Fruit fly (Drosophila melanogaster) whole organism, prepupa: ENCODE data around the gene CG10171.

Experiments
- Blimp-1 ChIP-seq: fragments of 200-800 bp; sonication (Bioruptor generic); optimal IDR thresholded peaks from 3 replicates; lab custom pipeline; 2017; ENCODE audit warnings: missing biosample characterization, missing genetic modification characterization, mild to moderate bottlenecking, moderate library complexity, missing genetic modification reagents
- CG10631 ChIP-seq: fragments of 200-800 bp; sonication (Bioruptor generic); optimal IDR thresholded peaks from 2 replicates; lab custom pipeline; 2016; ENCODE audit warnings: missing biosample characterization, missing genetic modification characterization
- CG11762 ChIP-seq: fragments of 200-800 bp; sonication (Bioruptor generic); optimal IDR thresholded peaks from 3 replicates; lab custom pipeline; 2016; ENCODE audit warnings: missing biosample characterization, missing genetic modification characterization; ENCODE audit not compliant: insufficient read depth
- CG16779 ChIP-seq: fragments of 200-800 bp; sonication (Bioruptor generic); optimal IDR thresholded peaks from 3 replicates; lab custom pipeline; 2017; ENCODE audit warnings: missing biosample characterization, mild to moderate bottlenecking, missing genetic modification characterization
- CG31627 ChIP-seq: fragments of 200-800 bp; sonication (Bioruptor generic); optimal IDR thresholded peaks from 3 replicates; lab custom pipeline; 2016; ENCODE audit warnings: missing biosample characterization, missing genetic modification characterization
- CG32006 ChIP-seq: fragments of 200-800 bp; sonication (Bioruptor generic); optimal IDR thresholded peaks from 3 replicates; lab custom pipeline; 2017; ENCODE audit warnings: missing biosample characterization, mild to moderate bottlenecking, missing genetic modification characterization
- CG34406 ChIP-seq: fragments of 200-800 bp; sonication (Bioruptor generic); optimal IDR thresholded peaks from 3 replicates; lab custom pipeline; 2016; ENCODE audit warnings: missing biosample characterization, missing genetic modification characterization
- CG3919 ChIP-seq: fragments of 200-800 bp; sonication (Bioruptor generic); optimal IDR thresholded peaks from 3 replicates; lab custom pipeline; 2016; ENCODE audit warnings: missing biosample characterization, missing genetic modification characterization
- CG6163 ChIP-seq: fragments of 200-800 bp; sonication (Bioruptor generic); IDR thresholded peaks from 3 replicates; pipeline ENCODE4 v1.3.6; 2022; ENCODE audit warnings: missing biosample characterization, missing genetic modification characterization
- CG6276 ChIP-seq: fragments of 200-800 bp; sonication (Bioruptor generic); optimal IDR thresholded peaks from 2 replicates; lab custom pipeline; 2017; ENCODE audit warnings: missing biosample characterization, mild to moderate bottlenecking, missing genetic modification characterization
- CG6792 ChIP-seq: fragments of 200-800 bp; sonication (Bioruptor generic); optimal IDR thresholded peaks from 3 replicates; lab custom pipeline; 2016; ENCODE audit warnings: missing biosample characterization, missing genetic modification characterization
- CG6808 ChIP-seq: fragments of 200-800 bp; sonication (Bioruptor generic); optimal IDR thresholded peaks from 3 replicates; lab custom pipeline; 2017; ENCODE audit warnings: missing biosample characterization, missing genetic modification characterization, mild to moderate bottlenecking, moderate library complexity, missing genetic modification reagents
- CG6854 ChIP-seq: fragments of 200-800 bp; sonication (Bioruptor generic); optimal IDR thresholded peaks from 2 replicates; lab custom pipeline; 2017; ENCODE audit warnings: missing biosample characterization, mild to moderate bottlenecking, missing genetic modification characterization
- CG7368 ChIP-seq: fragments of 200-800 bp; sonication (Bioruptor generic); optimal IDR thresholded peaks from 3 replicates; lab custom pipeline; 2016; ENCODE audit warnings: missing biosample characterization, missing genetic modification characterization
- CG8319 ChIP-seq: fragments of 200-800 bp; sonication (Bioruptor generic); optimal IDR thresholded peaks from 3 replicates; lab custom pipeline; 2016; ENCODE audit warnings: missing biosample characterization, missing genetic modification characterization
- CG8632 ChIP-seq: fragments of 200-800 bp; sonication (Bioruptor generic); optimal IDR thresholded peaks from 3 replicates; lab custom pipeline; 2016; ENCODE audit warnings: missing biosample characterization, missing genetic modification characterization
- CG9139 ChIP-seq: fragments of 200-800 bp; sonication (Bioruptor generic); optimal IDR thresholded peaks from 3 replicates; lab custom pipeline; 2017; ENCODE audit warnings: missing biosample characterization, mild to moderate bottlenecking, missing genetic modification characterization
- Eip75B ChIP-seq: fragments of 200-800 bp; sonication (Bioruptor generic); optimal IDR thresholded peaks from 3 replicates; lab custom pipeline; 2016; ENCODE audit warnings: missing biosample characterization, missing genetic modification characterization
- Eip78C ChIP-seq: fragments of 200-800 bp; sonication (Bioruptor generic); peaks from one replicate; lab custom pipeline; 2016; ENCODE audit warnings: missing biosample characterization, missing genetic modification characterization
- Ets96B ChIP-seq: fragments of 200-800 bp; optimal IDR thresholded peaks from 2 replicates; lab custom pipeline; 2019; ENCODE audit warnings: missing biosample characterization, mild to moderate bottlenecking, missing genetic modification characterization, moderate library complexity
- Lpt ChIP-seq: fragments of 200-800 bp; sonication (Bioruptor generic); optimal IDR thresholded peaks from 3 replicates; lab custom pipeline; 2016; ENCODE audit warnings: missing biosample characterization, missing genetic modification characterization
- Met ChIP-seq: fragments of 200-800 bp; sonication (Bioruptor generic); optimal IDR thresholded peaks from 3 replicates; lab custom pipeline; 2016; ENCODE audit warnings: missing biosample characterization, missing genetic modification characterization
- Smox ChIP-seq: fragments of 200-800 bp; sonication (Bioruptor generic); optimal IDR thresholded peaks from 3 replicates; lab custom pipeline; 2016; ENCODE audit warnings: missing biosample characterization, missing genetic modification characterization
- Sox102F ChIP-seq: fragments of 200-800 bp; sonication (Bioruptor generic); optimal IDR thresholded peaks from 2 replicates; lab custom pipeline; 2016; ENCODE audit warnings: missing biosample characterization, mild to moderate bottlenecking, missing genetic modification characterization
- achi ChIP-seq: fragments of 200-800 bp; sonication (Bioruptor generic); optimal IDR thresholded peaks from 3 replicates; lab custom pipeline; 2016; ENCODE audit warnings: missing biosample characterization, missing genetic modification characterization
- acj6 ChIP-seq: fragments of 200-800 bp; sonication (Bioruptor generic); optimal IDR thresholded peaks from 3 replicates; lab custom pipeline; 2016; ENCODE audit warnings: missing biosample characterization, missing genetic modification characterization
- dac ChIP-seq: fragments of 200-800 bp; sonication (Bioruptor generic); optimal IDR thresholded peaks from 2 replicates; lab custom pipeline; 2017; ENCODE audit warnings: missing biosample characterization, mild to moderate bottlenecking, missing genetic modification characterization
- dsx ChIP-seq: fragments of 200-800 bp; optimal IDR thresholded peaks from 3 replicates; lab custom pipeline; 2019; ENCODE audit warnings: missing biosample characterization, mild to moderate bottlenecking, missing genetic modification characterization, moderate library complexity; ENCODE audit not compliant: poor library complexity, severe bottlenecking
- eg ChIP-seq: fragments of 200-800 bp; sonication (Bioruptor generic); IDR thresholded peaks from 3 replicates; pipeline ENCODE4 v1.3.6; 2022; ENCODE audit warnings: missing biosample characterization, missing genetic modification characterization
- esn ChIP-seq: fragments of 200-800 bp; sonication (Bioruptor generic); optimal IDR thresholded peaks from 2 replicates; lab custom pipeline; 2016; ENCODE audit warnings: missing biosample characterization, mild to moderate bottlenecking, missing genetic modification characterization, moderate library complexity
- fkh ChIP-seq: fragments of 200-800 bp; sonication (Bioruptor generic); optimal IDR thresholded peaks from 3 replicates; lab custom pipeline; 2017; ENCODE audit warnings: missing biosample characterization, mild to moderate bottlenecking, missing genetic modification characterization, moderate library complexity
- lz ChIP-seq: fragments of 200-800 bp; sonication (Bioruptor generic); optimal IDR thresholded peaks from 3 replicates; lab custom pipeline; 2016; ENCODE audit warnings: missing biosample characterization, missing genetic modification characterization
- pdm3 ChIP-seq: fragments of 200-800 bp; sonication (Bioruptor generic); optimal IDR thresholded peaks from 3 replicates; lab custom pipeline; 2016; ENCODE audit warnings: missing biosample characterization, missing genetic modification characterization
- spab ChIP-seq: fragments of 200-800 bp; sonication (Bioruptor generic); optimal IDR thresholded peaks from 2 replicates; lab custom pipeline; 2017; ENCODE audit warnings: missing biosample characterization, mild to moderate bottlenecking, missing genetic modification characterization, missing genetic modification reagents
- ss ChIP-seq, 2 experiments: fragments of 200-800 bp; sonication (Bioruptor generic); optimal IDR thresholded peaks; 2 replicates in 1 of 2; 3 replicates in 1 of 2; lab custom pipeline; 2017 to 2018; ENCODE audit warnings: mild to moderate bottlenecking in 2 of 2, missing biosample characterization in 2 of 2, missing genetic modification characterization in 2 of 2, moderate library complexity in 1 of 2
- svp ChIP-seq: fragments of 200-800 bp; sonication (Bioruptor generic); peaks from one replicate; lab custom pipeline; 2016; ENCODE audit warnings: missing biosample characterization, missing genetic modification characterization
- topi ChIP-seq: fragments of 200-800 bp; sonication (Bioruptor generic); optimal IDR thresholded peaks from 3 replicates; lab custom pipeline; 2016; ENCODE audit warnings: missing biosample characterization, missing genetic modification characterization

The CG10171 gene

dm6 chr3L:13406873-13407272 lies 19.2 kb upstream of the CG10171 start (continued):
- TF ChIP-seq dac (GFP tag; lab: Kevin White, UChicago) (no peak), Eip75B (GFP tag; lab: Kevin White, UChicago) (peak; percentile 54), CG9139 (GFP tag; lab: Kevin White, UChicago) (peak; percentile 3), eg (no peak), CG34406 (GFP tag; lab: Kevin White, UChicago) (peak; percentile 54), acj6 (GFP tag; lab: Kevin White, UChicago) (peak; percentile 46), dsx (peak; percentile 22), spab (GFP tag; lab: Kevin White, UChicago) (peak; percentile 59), CG3919 (GFP tag; lab: Kevin White, UChicago) (peak; percentile 68), Met (GFP tag; lab: Kevin White, UChicago) (peak; percentile 50), CG6163 (GFP tag; lab: Robert Waterston, UW) (0 out of 3 replicates have a peak, but pooled peaks have one; percentile 43), CG6792 (GFP tag; lab: Kevin White, UChicago) (peak; percentile 52), CG8319 (GFP tag; lab: Kevin White, UChicago) (peak; percentile 36), Blimp-1 (GFP tag; lab: Kevin White, UChicago) (no peak), CG16779 (tag; lab: Kevin White, UChicago) (no peak), CG7368 (GFP tag; lab: Kevin White, UChicago) (no peak), pdm3 (GFP tag; lab: Kevin White, UChicago) (peak; percentile 52), Smox (GFP tag; lab: Kevin White, UChicago) (peak; percentile 35), svp (GFP tag; lab: Kevin White, UChicago) (peak; percentile 77), Lpt (GFP tag; lab: Kevin White, UChicago) (no peak), CG6808 (GFP tag; lab: Kevin White, UChicago) (peak; percentile 62), CG11762 (GFP tag; lab: Kevin White, UChicago) (peak; percentile 25), Ets96B (peak; percentile 43), CG32006 (peak; percentile 49), CG6276 (GFP tag; lab: Kevin White, UChicago) (no peak)

dm6 chr3L:13403141-13403867 lies 15.6 kb upstream of the CG10171 start:
- no peak for TF ChIP-seq CG11762 (GFP tag; lab: Kevin White, UChicago)
- no peak for TF ChIP-seq dac (GFP tag; lab: Kevin White, UChicago)
- TF ChIP-seq esn: peak; percentile 39
- no peak for TF ChIP-seq Lpt (GFP tag; lab: Kevin White, UChicago)
- no peak for TF ChIP-seq CG31627
- TF ChIP-seq CG3919 (GFP tag; lab: Kevin White, UChicago): peak; percentile 8
- no peak for TF ChIP-seq Smox (GFP tag; lab: Kevin White, UChicago)
- no peak for TF ChIP-seq CG6276 (GFP tag; lab: Kevin White, UChicago)
- TF ChIP-seq CG10631 (GFP tag; lab: Kevin White, UChicago): peak; percentile 5
- no peak for TF ChIP-seq CG6163 (GFP tag; lab: Robert Waterston, UW)
- no peak for TF ChIP-seq Sox102F
- no peak for TF ChIP-seq CG16779 (tag; lab: Kevin White, UChicago)
- peak; percentile 21 for TF ChIP-seq svp (GFP tag; lab: Kevin White, UChicago)
- TF ChIP-seq lz (GFP tag; lab: Kevin White, UChicago): no peak
- no peak for TF ChIP-seq CG6854 (GFP tag; lab: Kevin White, UChicago)
- TF ChIP-seq topi (GFP tag; lab: Kevin White, UChicago): peak; percentile 20
- TF ChIP-seq Met (GFP tag; lab: Kevin White, UChicago): peak; percentile 8
- TF ChIP-seq Eip78C (GFP tag; lab: Kevin White, UChicago): peak; percentile 68
- no peak for TF ChIP-seq CG6792 (GFP tag; lab: Kevin White, UChicago)
- TF ChIP-seq, all 60 proteins: peak for 7

dm6 chr3L:13400872-13401418 lies 13.2 kb upstream of the CG10171 start, which contains the start of gene sens:
Gene sens, minus strand, starts transcription at chr3L:13401125.
- TF ChIP-seq esn (peak; percentile 35), CG8632 (no peak), CG9139 (GFP tag; lab: Kevin White, UChicago) (peak; percentile 6), Eip78C (GFP tag; lab: Kevin White, UChicago) (peak; percentile 13), ss (GFP tag; optimal IDR thresholded peaks at IDR 0.05; lab: Kevin White, UChicago) (peak; percentile 33 to 39), CG7368 (GFP tag; lab: Kevin White, UChicago) (no peak), topi (GFP tag; lab: Kevin White, UChicago) (peak; percentile 8), Sox102F (peak; percentile 6), fkh (GFP tag; lab: Kevin White, UChicago) (peak; percentile 16), CG6163 (GFP tag; lab: Robert Waterston, UW) (0 out of 3 replicates have a peak, but pooled peaks have one; percentile 40), CG6854 (GFP tag; lab: Kevin White, UChicago) (peak; percentile 23), achi (no peak)
